Worm (Caenorhabditis elegans) whole organism, L2 larva: ENCODE data around the gene sri-57.

ENCODE experiments used
- blmp-1 ChIP-seq: sonication (generic microtip); optimal IDR thresholded peaks from 2 replicates; lab custom pipeline; 2017; ENCODE audit warnings: missing genetic modification characterization, mild to moderate bottlenecking, missing compliant biosample characterization, antibody characterized with exemption, moderate library complexity; ENCODE audit not compliant: insufficient read depth
- lsy-2 ChIP-seq, 2 experiments: fragments of 150-350 bp in 1 of 2; sonication (generic microtip) in 1 of 2; optimal IDR thresholded peaks; 2 replicates each; lab custom pipeline; 2014 to 2017; ENCODE audit warnings: missing biosample characterization in 2 of 2, missing genetic modification characterization in 2 of 2
- sem-4 ChIP-seq: fragments of 150-350 bp; optimal IDR thresholded peaks from 2 replicates; lab custom pipeline; 2014; ENCODE audit warnings: missing biosample characterization, missing genetic modification reagents, missing genetic modification characterization
- unc-39 ChIP-seq: fragments of 150-350 bp; optimal IDR thresholded peaks from 2 replicates; lab custom pipeline; 2014; ENCODE audit warnings: missing biosample characterization, missing genetic modification characterization

ce11 chrII:2700229-2700628 lies 28.0 kb upstream of the sri-57 start, which contains the start of gene sri-61:
- TF ChIP-seq unc-39 (tag; lab: Kevin White, UChicago) = no peak
- TF ChIP-seq lsy-2 (tag; optimal IDR thresholded peaks at IDR 0.05; lab: Kevin White, UChicago) = no peak
- TF ChIP-seq blmp-1 (tag; lab: Kevin White, UChicago) = no peak
- no peak for TF ChIP-seq sem-4
